Fruit fly (Drosophila melanogaster): ENCODE data around the gene CG9396.

The CG9396 gene

DNA sequence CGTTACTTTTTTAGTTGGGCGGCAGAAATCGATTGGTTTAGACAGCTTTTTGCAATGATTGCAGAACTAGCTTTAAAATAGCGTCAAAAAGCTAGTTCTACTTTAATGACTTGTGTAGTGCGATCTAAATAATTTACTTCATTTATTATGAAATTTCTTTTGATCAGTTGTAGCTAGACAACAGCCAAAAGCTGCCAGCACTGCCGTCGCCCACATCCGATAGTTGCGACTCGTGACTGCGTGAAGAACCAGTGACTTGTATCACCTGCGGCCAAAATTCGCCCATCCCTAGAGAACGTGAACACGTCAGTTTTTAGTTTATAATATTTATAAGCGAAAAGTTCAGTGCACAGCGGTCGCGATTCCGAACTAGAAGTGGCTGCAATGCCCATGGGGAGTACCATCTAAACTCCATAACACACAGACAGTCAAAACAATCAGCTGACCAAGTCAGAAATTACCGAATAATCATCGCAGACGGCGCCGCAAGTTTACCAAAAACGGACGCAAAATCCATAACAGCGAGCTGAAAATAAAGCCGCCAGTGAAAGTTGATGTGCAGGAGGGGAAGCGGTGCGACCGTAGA lies 15.3 kb upstream of the CG9396 start, which contains the start of gene P58IPK (continued):
- TF ChIP-seq CG17361 (GFP tag; IDR thresholded peaks at IDR 0.05) (peak; percentile 75), twi (tag; optimal IDR thresholded peaks at IDR 0.05) (peak; percentile 31), pho (GFP tag; optimal IDR thresholded peaks at IDR 0.05) (peak; percentile 75), dpn (GFP tag; optimal IDR thresholded peaks at IDR 0.05) (peak; percentile 75 to 79), Doc3 (GFP tag; IDR thresholded peaks at IDR 0.05; ENCODE audit: partially characterized antibody) (peak; percentile 87), CG2199 (GFP tag; IDR thresholded peaks at IDR 0.05) (0 out of 3 replicates have a peak, but pooled peaks have one; percentile 45), Fer3 (tag; optimal IDR thresholded peaks at IDR 0.05) (peak; percentile 45), kah (GFP tag; optimal IDR thresholded peaks at IDR 0.05) (peak; percentile 55), Dll (GFP tag; IDR thresholded peaks at IDR 0.05; ENCODE audit: partially characterized antibody) (peak; percentile 94), slbo (GFP tag; IDR thresholded peaks at IDR 0.05) (peak; percentile 91), klu (GFP tag; IDR thresholded peaks at IDR 0.05) (peak; percentile 63; the same call in 1 of the 2 replicates), CG6765 (GFP tag; optimal IDR thresholded peaks at IDR 0.05) (no peak), CG3995 (GFP tag; optimal IDR thresholded peaks at IDR 0.05) (peak; percentile 100), Ravus (GFP tag; IDR thresholded peaks at IDR 0.05) (no peak; the same call in 1 of the 2 replicates), kay (GFP tag; optimal IDR thresholded peaks at IDR 0.05) (peak; percentile 70), lab (GFP tag; optimal IDR thresholded peaks at IDR 0.05) (peak; percentile 40), corto (GFP tag; optimal IDR thresholded peaks at IDR 0.05) (no peak), Oli (tag; optimal IDR thresholded peaks at IDR 0.05) (peak; percentile 0), Jarid2 (GFP tag; optimal IDR thresholded peaks at IDR 0.05) (peak; percentile 40), Myb (GFP tag; optimal IDR thresholded peaks at IDR 0.05) (peak; percentile 94), Usf (GFP tag; optimal IDR thresholded peaks at IDR 0.05) (peak; percentile 17), CG12155 (GFP tag; optimal IDR thresholded peaks at IDR 0.05) (peak; percentile 78), zfh2 (GFP tag; optimal IDR thresholded peaks at IDR 0.05) (peak; percentile 80), Neu2 (GFP tag; optimal IDR thresholded peaks at IDR 0.05; ENCODE audit: borderline replicate concordance) (no peak), tap (tag; optimal IDR thresholded peaks at IDR 0.05) (no peak), peb (GFP tag; IDR thresholded peaks at IDR 0.05) (0 out of 2 replicates have a peak, but pooled peaks have one; percentile 20), trem (tag; optimal IDR thresholded peaks at IDR 0.05) (peak; percentile 88), CG2116 (GFP tag; optimal IDR thresholded peaks at IDR 0.05) (peak; percentile 90), CG12299 (tag; optimal IDR thresholded peaks at IDR 0.05) (peak; percentile 26), ham (GFP tag; IDR thresholded peaks at IDR 0.05) (no peak), her (GFP tag; optimal IDR thresholded peaks at IDR 0.05) (peak; percentile 44), CG30403 (GFP tag; optimal IDR thresholded peaks at IDR 0.05) (peak; percentile 80)

DNA sequence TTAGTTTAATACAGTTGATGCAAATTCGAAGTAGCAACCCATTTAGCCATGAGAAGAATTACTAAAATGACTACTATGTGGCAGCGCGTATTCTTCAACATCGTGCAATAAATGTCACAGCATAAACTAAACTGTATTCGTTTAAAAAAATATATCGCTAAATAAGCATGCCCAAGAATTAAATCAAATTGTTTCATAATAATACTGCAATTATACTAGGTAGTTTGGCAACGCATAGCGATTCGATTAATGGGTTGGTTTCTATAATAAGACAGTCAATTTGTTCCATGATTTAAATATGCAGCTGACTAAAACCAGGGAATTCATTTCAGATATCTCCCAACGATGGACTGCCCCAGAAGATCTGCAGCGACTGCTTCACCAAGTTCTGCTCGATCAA lies 11.7 kb upstream of the CG9396 start, which contains the start of gene CG33654:
Gene CG33654, minus strand, starts transcription at position 101 of the 400 bp plus-strand sequence.
- TF ChIP-seq gem (tag; optimal IDR thresholded peaks at IDR 0.05), result no peak
- TF ChIP-seq CG10431 (GFP tag; optimal IDR thresholded peaks at IDR 0.05), result no peak
- no peak for TF ChIP-seq CG8924 (tag; optimal IDR thresholded peaks at IDR 0.05)

DNA sequence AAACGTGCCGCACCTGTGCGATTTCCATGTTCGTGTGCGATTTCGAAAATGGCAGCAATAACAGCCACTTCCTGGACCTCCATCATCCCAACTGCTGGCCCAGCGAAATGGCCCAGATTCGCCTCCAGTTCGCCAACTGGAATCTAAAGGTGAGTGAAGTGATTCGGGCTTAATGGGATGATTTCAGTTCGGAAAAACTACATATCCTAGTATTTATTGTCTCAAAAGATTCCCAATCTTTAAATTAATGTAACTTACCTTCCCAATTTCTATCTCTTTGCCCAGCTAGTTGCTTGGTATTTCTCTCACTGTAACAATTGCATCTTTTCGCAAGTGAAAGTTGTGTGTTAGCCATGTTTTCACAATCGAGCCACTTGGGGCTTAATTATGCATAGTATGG lies 10.6 kb upstream of the CG9396 start:
- TF ChIP-seq en (GFP tag; optimal IDR thresholded peaks at IDR 0.05) (no peak), CG17612 (GFP tag; IDR thresholded peaks at IDR 0.05) (no peak), chm (GFP tag; IDR thresholded peaks at IDR 0.05) (no peak), odd (GFP tag; optimal IDR thresholded peaks at IDR 0.05) (no peak), CG16863 (GFP tag; optimal IDR thresholded peaks at IDR 0.05) (no peak), pnt (GFP tag; optimal IDR thresholded peaks at IDR 0.05) (no peak), run (tag; optimal IDR thresholded peaks at IDR 0.05) (no peak), HHEX (GFP tag; optimal IDR thresholded peaks at IDR 0.05) (no peak), CG11456 (GFP tag; IDR thresholded peaks at IDR 0.05) (no peak), lola (GFP tag; optimal IDR thresholded peaks at IDR 0.05) (no peak), sens-2 (GFP tag; IDR thresholded peaks at IDR 0.05) (no peak), CG13894 (tag; optimal IDR thresholded peaks at IDR 0.05) (no peak), CG43689 (GFP tag; IDR thresholded peaks at IDR 0.05) (no peak), Chrac-16 (GFP tag; optimal IDR thresholded peaks at IDR 0.05) (no peak)

Data from whole organism, embryonic.